Fruit fly (Drosophila melanogaster): Measurements from ENCODE around the gene CG12096.

DNA sequence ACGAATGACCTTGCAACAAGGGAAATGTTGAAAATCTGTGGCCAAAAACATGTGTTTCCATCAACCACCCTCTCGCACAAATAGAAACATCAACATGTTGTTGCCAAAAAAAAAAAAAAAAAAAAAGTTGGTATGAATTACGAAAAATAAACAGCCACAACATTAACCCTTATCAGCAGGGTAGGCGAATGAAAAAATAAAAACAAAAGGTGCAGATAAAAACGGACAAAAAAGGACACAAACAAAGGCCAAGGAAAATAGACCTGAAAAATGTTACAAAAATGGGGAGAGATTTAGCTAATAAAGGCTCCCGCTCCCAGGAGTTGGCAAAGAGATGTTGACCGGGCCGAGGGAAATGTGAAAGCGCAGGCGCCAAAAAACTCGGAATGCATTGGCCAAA is 50.0 kb downstream of the CG12096 start:
- TF ChIP-seq cic (GFP tag; optimal IDR thresholded peaks at IDR 0.05) (no peak), Hr96 (GFP tag; optimal IDR thresholded peaks at IDR 0.05) (no peak), CG7101 (tag; optimal IDR thresholded peaks at IDR 0.05) (no peak), ovo (GFP tag; optimal IDR thresholded peaks at IDR 0.05) (no peak), CG5204 (GFP tag; optimal IDR thresholded peaks at IDR 0.05) (no peak)

All from whole organism, adult.